Fruit fly (Drosophila melanogaster) whole organism, embryonic: ENCODE data around the gene Patj.

ENCODE experiments used
- CG18262 ChIP-seq: fragments of 200-800 bp; optimal IDR thresholded peaks from 3 replicates; lab custom pipeline; 2019; ENCODE audit warnings: missing biosample characterization, mild to moderate bottlenecking, missing genetic modification characterization, moderate library complexity
- dati ChIP-seq: fragments of 200-800 bp; sonication (Bioruptor generic); IDR thresholded peaks from 2 replicates; pipeline ENCODE4 v1.3.6; 2022; ENCODE audit warnings: missing biosample characterization, missing genetic modification characterization
- ind ChIP-seq: fragments of 200-800 bp; sonication (Bioruptor generic); optimal IDR thresholded peaks from 3 replicates; lab custom pipeline; 2016; ENCODE audit warnings: missing biosample characterization, missing genetic modification characterization

dm6 chr3L:1777249-1777648 is 21.4 kb upstream of the Patj start, which contains the start of the genes CG2021 and mRpL46:
- TF ChIP-seq dati (GFP tag; lab: Robert Waterston, UW) = no peak
- TF ChIP-seq CG18262 = no peak
- no peak for TF ChIP-seq ind (GFP tag; lab: Kevin White, UChicago)
